Fruit fly (Drosophila melanogaster) whole organism, prepupa: ENCODE measurements around the gene Acp29AB.

ENCODE experiments used
- CG32006 ChIP-seq: fragments of 200-800 bp; sonication (Bioruptor generic); optimal IDR thresholded peaks from 3 replicates; lab custom pipeline; 2017; ENCODE audit warnings: missing biosample characterization, mild to moderate bottlenecking, missing genetic modification characterization
- CG8319 ChIP-seq: fragments of 200-800 bp; sonication (Bioruptor generic); optimal IDR thresholded peaks from 3 replicates; lab custom pipeline; 2016; ENCODE audit warnings: missing biosample characterization, missing genetic modification characterization
- CG8632 ChIP-seq: fragments of 200-800 bp; sonication (Bioruptor generic); optimal IDR thresholded peaks from 3 replicates; lab custom pipeline; 2016; ENCODE audit warnings: missing biosample characterization, missing genetic modification characterization
- Eip93F ChIP-seq: fragments of 200-800 bp; sonication (Bioruptor generic); optimal IDR thresholded peaks from 2 replicates; lab custom pipeline; 2016; ENCODE audit warnings: missing biosample characterization, mild to moderate bottlenecking, missing genetic modification characterization
- Gug ChIP-seq: fragments of 200-800 bp; sonication (Bioruptor generic); IDR thresholded peaks from 2 replicates; pipeline ENCODE4 v1.3.6; 2022; ENCODE audit warnings: missing biosample characterization, missing genetic modification characterization
- OdsH ChIP-seq: fragments of 200-800 bp; sonication (Bioruptor generic); optimal IDR thresholded peaks from 3 replicates; lab custom pipeline; 2016; ENCODE audit warnings: missing biosample characterization, missing genetic modification characterization
- dac ChIP-seq: fragments of 200-800 bp; sonication (Bioruptor generic); optimal IDR thresholded peaks from 2 replicates; lab custom pipeline; 2017; ENCODE audit warnings: missing biosample characterization, mild to moderate bottlenecking, missing genetic modification characterization

dm6 chr2L:8419382-8419940, 26.4 kb upstream of the Acp29AB start:
- no peak for TF ChIP-seq dac (GFP tag; lab: Kevin White, UChicago)
- TF ChIP-seq Eip93F, result no peak
- no peak for TF ChIP-seq CG8632 (GFP tag; lab: Kevin White, UChicago)
- no peak for TF ChIP-seq CG32006 (GFP tag; lab: Kevin White, UChicago)
- TF ChIP-seq OdsH (GFP tag; lab: Kevin White, UChicago), result no peak
- no peak for TF ChIP-seq CG8319 (GFP tag; lab: Kevin White, UChicago)
- no peak for TF ChIP-seq Gug (GFP tag; lab: Robert Waterston, UW)
